Fruit fly (Drosophila melanogaster) whole organism, embryonic: ENCODE results near the gene BHD.

Experiments used
- Abd-B ChIP-seq: fragments of 200-800 bp; sonication (Bioruptor generic); optimal IDR thresholded peaks from 2 replicates; lab custom pipeline; 2018; ENCODE audit warnings: missing biosample characterization, mild to moderate bottlenecking, missing genetic modification characterization, moderate library complexity
- Antp ChIP-seq: fragments of 200-800 bp; sonication (Bioruptor generic); optimal IDR thresholded peaks from 3 replicates; lab custom pipeline; 2016; ENCODE audit warnings: missing biosample characterization, missing genetic modification characterization
- Asciz ChIP-seq: fragments of 200-800 bp; sonication (Bioruptor generic); optimal IDR thresholded peaks from 2 replicates; lab custom pipeline; 2017; ENCODE audit warnings: missing biosample characterization, mild to moderate bottlenecking, missing genetic modification characterization, missing genetic modification reagents
- CG10462 ChIP-seq: fragments of 200-800 bp; sonication (Bioruptor generic); optimal IDR thresholded peaks from 2 replicates; lab custom pipeline; 2016; ENCODE audit warnings: missing biosample characterization, missing genetic modification characterization
- CG11093 ChIP-seq: fragments of 200-800 bp; sonication (Bioruptor generic); IDR thresholded peaks from 3 replicates; pipeline ENCODE4 v1.3.6; 2022; ENCODE audit warnings: missing biosample characterization, missing genetic modification characterization
- CG12299 ChIP-seq: fragments of 200-800 bp; sonication (Bioruptor generic); optimal IDR thresholded peaks from 2 replicates; lab custom pipeline; 2018; ENCODE audit warnings: missing biosample characterization, mild to moderate bottlenecking, missing genetic modification characterization
- CG14860 ChIP-seq: fragments of 200-800 bp; sonication (Bioruptor generic); IDR thresholded peaks from 3 replicates; pipeline ENCODE4 v1.3.6; 2022; ENCODE audit warnings: missing biosample characterization, missing genetic modification characterization; ENCODE audit not compliant: partially characterized antibody
- CG15514 ChIP-seq: fragments of 200-800 bp; sonication (Bioruptor generic); optimal IDR thresholded peaks from 3 replicates; lab custom pipeline; 2017; ENCODE audit warnings: missing biosample characterization, missing genetic modification characterization, mild to moderate bottlenecking, moderate library complexity, missing genetic modification reagents
- CG17361 ChIP-seq: fragments of 200-800 bp; sonication (Bioruptor generic); IDR thresholded peaks from 3 replicates; pipeline ENCODE4 v1.3.6; 2022; ENCODE audit warnings: missing biosample characterization, missing genetic modification characterization
- CG18619 ChIP-seq: fragments of 200-800 bp; sonication (Bioruptor generic); optimal IDR thresholded peaks from 3 replicates; lab custom pipeline; 2017; ENCODE audit warnings: missing biosample characterization, mild to moderate bottlenecking, missing genetic modification characterization
- CG3163 ChIP-seq: fragments of 200-800 bp; sonication (Bioruptor generic); optimal IDR thresholded peaks from 3 replicates; lab custom pipeline; 2016; ENCODE audit warnings: missing biosample characterization, missing genetic modification characterization
- CG3281 ChIP-seq: fragments of 200-800 bp; sonication (Bioruptor generic); optimal IDR thresholded peaks from 3 replicates; lab custom pipeline; 2017; ENCODE audit warnings: missing biosample characterization, mild to moderate bottlenecking, missing genetic modification characterization
- CG6254 ChIP-seq: fragments of 200-800 bp; sonication (Bioruptor generic); optimal IDR thresholded peaks from 3 replicates; lab custom pipeline; 2017; ENCODE audit warnings: mild to moderate bottlenecking, missing biosample characterization, missing genetic modification reagents, missing genetic modification characterization
- CG8281 ChIP-seq: fragments of 200-800 bp; sonication (Bioruptor generic); optimal IDR thresholded peaks from 2 replicates; lab custom pipeline; 2018; ENCODE audit warnings: missing biosample characterization, mild to moderate bottlenecking, missing genetic modification characterization, moderate library complexity
- CG8359 ChIP-seq: fragments of 200-800 bp; sonication (Bioruptor generic); optimal IDR thresholded peaks from 2 replicates; lab custom pipeline; 2017; ENCODE audit warnings: missing biosample characterization, mild to moderate bottlenecking, missing genetic modification characterization, borderline replicate concordance
- Dll ChIP-seq: fragments of 200-800 bp; sonication (Bioruptor generic); IDR thresholded peaks from 4 replicates; pipeline ENCODE4 v1.3.6; 2022; ENCODE audit warnings: missing biosample characterization, missing genetic modification characterization; ENCODE audit not compliant: partially characterized antibody
- Fer3 ChIP-seq: fragments of 200-800 bp; sonication (Bioruptor generic); optimal IDR thresholded peaks from 2 replicates; lab custom pipeline; 2018; ENCODE audit warnings: missing biosample characterization, mild to moderate bottlenecking, missing genetic modification characterization, moderate library complexity
- HLH4C ChIP-seq: fragments of 200-800 bp; sonication (Bioruptor generic); IDR thresholded peaks from 3 replicates; pipeline ENCODE4 v1.3.6; 2022; ENCODE audit warnings: missing biosample characterization, missing genetic modification characterization; ENCODE audit not compliant: partially characterized antibody
- HLH54F ChIP-seq: fragments of 200-800 bp; sonication (Bioruptor generic); optimal IDR thresholded peaks from 3 replicates; lab custom pipeline; 2016; ENCODE audit warnings: missing biosample characterization, missing genetic modification characterization
- MESR4 ChIP-seq: fragments of 200-800 bp; sonication (Bioruptor generic); optimal IDR thresholded peaks from 2 replicates; lab custom pipeline; 2018; ENCODE audit warnings: missing biosample characterization, mild to moderate bottlenecking, missing genetic modification characterization, moderate library complexity
- MTF-1 ChIP-seq: fragments of 200-800 bp; sonication (Bioruptor generic); optimal IDR thresholded peaks from 2 replicates; lab custom pipeline; 2018; ENCODE audit warnings: missing biosample characterization, mild to moderate bottlenecking, missing genetic modification characterization, borderline replicate concordance
- Med ChIP-seq: fragments of 200-800 bp; sonication (Bioruptor generic); peaks from one replicate; lab custom pipeline; 2016; ENCODE audit warnings: missing biosample characterization, missing genetic modification characterization, mild to moderate bottlenecking, inconsistent platforms, moderate library complexity
- Myb ChIP-seq: fragments of 200-800 bp; sonication (Bioruptor generic); optimal IDR thresholded peaks from 2 replicates; lab custom pipeline; 2016; ENCODE audit warnings: missing biosample characterization, missing genetic modification characterization
- NfI ChIP-seq: fragments of 200-800 bp; sonication (Bioruptor generic); optimal IDR thresholded peaks from 3 replicates; lab custom pipeline; 2018; ENCODE audit warnings: missing biosample characterization, mild to moderate bottlenecking, missing genetic modification characterization, moderate library complexity
- Oaz ChIP-seq: fragments of 200-800 bp; sonication (Bioruptor generic); IDR thresholded peaks from 2 replicates; pipeline ENCODE4 v1.3.6; 2022; ENCODE audit warnings: missing biosample characterization, missing genetic modification characterization
- Sox100B ChIP-seq: fragments of 200-800 bp; sonication (Bioruptor generic); optimal IDR thresholded peaks from 3 replicates; lab custom pipeline; 2018; ENCODE audit warnings: missing biosample characterization, mild to moderate bottlenecking, missing genetic modification characterization
- bigmax ChIP-seq: fragments of 200-800 bp; sonication (Bioruptor generic); optimal IDR thresholded peaks from 2 replicates; lab custom pipeline; 2018; ENCODE audit warnings: missing biosample characterization, mild to moderate bottlenecking, missing genetic modification characterization
- cas ChIP-seq: fragments of 200-800 bp; sonication (Bioruptor generic); IDR thresholded peaks from 2 replicates; pipeline ENCODE4 v1.3.6; 2022; ENCODE audit warnings: missing biosample characterization, missing genetic modification characterization
- exex ChIP-seq: fragments of 200-800 bp; sonication (Bioruptor generic); optimal IDR thresholded peaks from 4 replicates; lab custom pipeline; 2018; ENCODE audit warnings: missing biosample characterization, mild to moderate bottlenecking, missing genetic modification characterization, moderate library complexity
- fd64A ChIP-seq: fragments of 200-800 bp; sonication (Bioruptor generic); optimal IDR thresholded peaks from 3 replicates; lab custom pipeline; 2018; ENCODE audit warnings: missing biosample characterization, mild to moderate bottlenecking, missing genetic modification characterization
- fd96Cb ChIP-seq: fragments of 200-800 bp; sonication (Bioruptor generic); optimal IDR thresholded peaks from 2 replicates; lab custom pipeline; 2018; ENCODE audit warnings: missing biosample characterization, mild to moderate bottlenecking, missing genetic modification characterization, moderate library complexity
- gsb-n ChIP-seq: fragments of 200-800 bp; sonication (Bioruptor generic); optimal IDR thresholded peaks from 3 replicates; lab custom pipeline; 2018; ENCODE audit warnings: missing biosample characterization, mild to moderate bottlenecking, missing genetic modification characterization
- hb ChIP-seq: fragments of 200-800 bp; sonication (Bioruptor generic); IDR thresholded peaks from 3 replicates; pipeline ENCODE4 v1.3.6; 2022; ENCODE audit warnings: missing biosample characterization, missing genetic modification characterization; ENCODE audit not compliant: partially characterized antibody
- kay ChIP-seq: fragments of 200-800 bp; sonication (Bioruptor generic); optimal IDR thresholded peaks from 2 replicates; lab custom pipeline; 2016; ENCODE audit warnings: missing biosample characterization, missing genetic modification characterization
- lilli ChIP-seq: fragments of 200-800 bp; sonication (Bioruptor generic); optimal IDR thresholded peaks from 3 replicates; lab custom pipeline; 2016; ENCODE audit warnings: missing biosample characterization, missing genetic modification characterization
- lmd ChIP-seq: fragments of 200-800 bp; sonication (Bioruptor generic); IDR thresholded peaks from 2 replicates; pipeline ENCODE4 v1.3.6; 2022; ENCODE audit warnings: missing biosample characterization, missing genetic modification characterization
- peb ChIP-seq: fragments of 200-800 bp; sonication (Bioruptor generic); IDR thresholded peaks from 2 replicates; pipeline ENCODE4 v1.3.6; 2022; ENCODE audit warnings: missing biosample characterization, missing genetic modification characterization
- pum ChIP-seq: fragments of 200-800 bp; sonication (Bioruptor generic); optimal IDR thresholded peaks from 2 replicates; lab custom pipeline; 2016; ENCODE audit warnings: missing biosample characterization, missing genetic modification characterization
- pzg ChIP-seq: fragments of 200-800 bp; sonication (Bioruptor generic); optimal IDR thresholded peaks from 3 replicates; lab custom pipeline; 2018; ENCODE audit warnings: missing biosample characterization, mild to moderate bottlenecking, missing genetic modification characterization, moderate library complexity
- ro ChIP-seq: fragments of 200-800 bp; sonication (Bioruptor generic); IDR thresholded peaks from 2 replicates; pipeline ENCODE4 v1.3.6; 2022; ENCODE audit warnings: missing biosample characterization, missing genetic modification characterization
- slbo ChIP-seq: fragments of 200-800 bp; sonication (Bioruptor generic); IDR thresholded peaks from 2 replicates; pipeline ENCODE4 v1.3.6; 2022; ENCODE audit warnings: missing biosample characterization, missing genetic modification characterization
- slou ChIP-seq: fragments of 200-800 bp; sonication (Bioruptor generic); optimal IDR thresholded peaks from 3 replicates; lab custom pipeline; 2016; ENCODE audit warnings: missing biosample characterization, missing genetic modification characterization
- slp2 ChIP-seq: fragments of 200-800 bp; sonication (Bioruptor generic); optimal IDR thresholded peaks from 2 replicates; lab custom pipeline; 2016; ENCODE audit warnings: missing biosample characterization, missing genetic modification characterization
- sob ChIP-seq: fragments of 200-800 bp; sonication (Bioruptor generic); IDR thresholded peaks from 2 replicates; pipeline ENCODE4 v1.3.6; 2022; ENCODE audit warnings: missing biosample characterization, missing genetic modification characterization
- sqz ChIP-seq: fragments of 200-800 bp; sonication (Bioruptor generic); optimal IDR thresholded peaks from 3 replicates; lab custom pipeline; 2018; ENCODE audit warnings: missing biosample characterization, mild to moderate bottlenecking, missing genetic modification characterization
- sr ChIP-seq: fragments of 200-800 bp; sonication (Bioruptor generic); IDR thresholded peaks from 3 replicates; pipeline ENCODE4 v1.3.6; 2022; ENCODE audit warnings: missing biosample characterization, missing genetic modification characterization
- tio ChIP-seq: fragments of 200-800 bp; sonication (Bioruptor generic); optimal IDR thresholded peaks from 2 replicates; lab custom pipeline; 2017; ENCODE audit warnings: missing biosample characterization, missing genetic modification characterization, inconsistent platforms
- vvl ChIP-seq: fragments of 200-800 bp; sonication (Bioruptor generic); IDR thresholded peaks from 2 replicates; pipeline ENCODE4 v1.3.6; 2022; ENCODE audit warnings: missing biosample characterization, missing genetic modification characterization

Gene BHD

dm6 chr3L:7234212-7234611 lies 4.1 kb upstream of the BHD start, which contains the start of gene CG14826:
Gene CG14826, plus strand, starts transcription at chr3L:7234512.
- TF ChIP-seq bigmax (GFP tag; lab: Kevin White, UChicago), result no peak
- no peak for TF ChIP-seq Dll
- no peak for TF ChIP-seq CG8359 (GFP tag; lab: Kevin White, UChicago)
- no peak for TF ChIP-seq ro (GFP tag; lab: Robert Waterston, UW)
- no peak for TF ChIP-seq Myb
- TF ChIP-seq Abd-B (GFP tag; lab: Kevin White, UChicago), result no peak
- TF ChIP-seq hb (GFP tag; lab: Robert Waterston, UW), result no peak
- TF ChIP-seq pum, result no peak
- TF ChIP-seq sr (GFP tag; lab: Robert Waterston, UW), result no peak
- no peak for TF ChIP-seq tio (GFP tag; lab: Kevin White, UChicago)
- TF ChIP-seq CG3281 (GFP tag; lab: Kevin White, UChicago), result no peak
- no peak for TF ChIP-seq fd64A (GFP tag; lab: Kevin White, UChicago)
- no peak for TF ChIP-seq CG8281 (tag; lab: Kevin White, UChicago)

- TF ChIP-seq exex (tag; lab: Kevin White, UChicago) (no peak), peb (GFP tag; lab: Robert Waterston, UW) (no peak), fd96Cb (tag; lab: Kevin White, UChicago) (peak; percentile 5), MTF-1 (peak; percentile 83), Med (peak; percentile 98), CG12299 (tag; lab: Kevin White, UChicago) (peak; percentile 59), sqz (GFP tag; lab: Kevin White, UChicago) (peak; percentile 63), kay (GFP tag; lab: Kevin White, UChicago) (peak; percentile 42), MESR4 (GFP tag; lab: Kevin White, UChicago) (peak; percentile 98), sob (GFP tag; lab: Robert Waterston, UW) (peak; percentile 41), cas (0 out of 2 replicates have a peak, but pooled peaks have one; percentile 16), Sox100B (GFP tag; lab: Kevin White, UChicago) (peak; percentile 79), gsb-n (tag; lab: Kevin White, UChicago) (peak; percentile 68), Asciz (peak; percentile 75), pzg (GFP tag; lab: Kevin White, UChicago) (peak; percentile 73), sr (GFP tag; lab: Robert Waterston, UW) (peak; percentile 62; the same call in 1 of the 3 replicates), slou (GFP tag; lab: Kevin White, UChicago) (no peak), vvl (GFP tag; lab: Robert Waterston, UW) (peak; percentile 69), slbo (GFP tag; lab: Robert Waterston, UW) (peak; percentile 64), CG6254 (GFP tag; lab: Kevin White, UChicago) (peak; percentile 62), CG14860 (no peak), HLH54F (GFP tag; lab: Kevin White, UChicago) (peak; percentile 64), Oaz (GFP tag; lab: Robert Waterston, UW) (no peak), CG15514 (GFP tag; lab: Kevin White, UChicago) (peak; percentile 80), CG18619 (GFP tag; lab: Kevin White, UChicago) (peak; percentile 84), CG11093 (no peak), Fer3 (tag; lab: Kevin White, UChicago) (peak; percentile 78), CG3163 (GFP tag; lab: Kevin White, UChicago) (peak; percentile 71), lilli (peak; percentile 77), CG10462 (GFP tag; lab: Kevin White, UChicago) (peak; percentile 30), lmd (peak; percentile 34; the same call in 1 of the 2 replicates), NfI (peak; percentile 84), HLH4C (GFP tag; lab: Robert Waterston, UW) (no peak), Antp (peak; percentile 51), CG17361 (GFP tag; lab: Robert Waterston, UW) (peak; percentile 79; the same call in 2 of the 3 replicates), slp2 (GFP tag; lab: Kevin White, UChicago) (peak; percentile 17)
Measured at dm6 chr3L:7241217-7241859, 3.0 kb downstream of the BHD start, which contains the start of the genes RpL18 and Neos. Gene RpL18, minus strand, starts transcription at chr3L:7241351. Gene Neos, plus strand, starts transcription at chr3L:7241628.
